Worm (Caenorhabditis elegans): ENCODE data around the gene nhx-9.

nhx-9 gene

ce11 chrIV:11938554-11938953 is 7.9 kb downstream of the nhx-9 start:
- TF ChIP-seq pat-9 (tag; optimal IDR thresholded peaks at IDR 0.05), result no peak
- TF ChIP-seq elt-4 (tag; optimal IDR thresholded peaks at IDR 0.05), result no peak
- no peak for TF ChIP-seq elt-2 (tag; optimal IDR thresholded peaks at IDR 0.05)
- no peak for TF ChIP-seq fkh-10 (GFP tag; optimal IDR thresholded peaks at IDR 0.05)
- TF ChIP-seq eyg-1 (tag; optimal IDR thresholded peaks at IDR 0.05), result no peak
- no peak for TF ChIP-seq ceh-9 (tag; optimal IDR thresholded peaks at IDR 0.05)
- TF ChIP-seq Y22D7AL.16 (tag; optimal IDR thresholded peaks at IDR 0.05), result no peak
- no peak for TF ChIP-seq ttx-3 (tag; optimal IDR thresholded peaks at IDR 0.05)

DNA sequence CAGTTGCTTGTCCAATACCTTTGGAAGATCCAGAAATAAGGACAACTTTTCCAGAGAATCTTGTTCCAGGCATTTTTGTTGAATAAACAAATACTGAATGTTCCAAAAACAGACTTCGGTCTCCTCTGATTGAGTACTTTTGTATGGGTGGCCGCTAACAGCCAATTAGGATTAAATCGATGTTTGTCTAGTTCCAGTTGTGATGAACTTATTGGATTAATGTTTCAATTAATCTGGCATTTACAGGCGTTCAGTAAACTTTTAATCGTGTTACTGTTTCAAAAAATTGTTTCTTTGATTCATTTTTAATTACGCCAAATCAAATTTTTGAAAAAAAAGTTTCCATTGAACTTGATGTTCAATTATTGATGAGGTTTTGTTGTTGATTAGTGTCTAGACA is 11.6 kb downstream of the nhx-9 start, which contains the start of gene ZK829.1:
TSS of gene ZK829.1 (minus strand) at position 101 of the 400 bp plus-strand sequence.
- no peak for TF ChIP-seq nfya-1 (tag; optimal IDR thresholded peaks at IDR 0.05)
- TF ChIP-seq elt-2 (tag; optimal IDR thresholded peaks at IDR 0.05), result no peak
- no peak for TF ChIP-seq zip-5 (tag; optimal IDR thresholded peaks at IDR 0.05)
- TF ChIP-seq rnt-1 (tag; optimal IDR thresholded peaks at IDR 0.05), result no peak
- no peak for TF ChIP-seq unc-86 (tag; optimal IDR thresholded peaks at IDR 0.05)
- TF ChIP-seq ceh-18 (tag; optimal IDR thresholded peaks at IDR 0.05), result no peak
- no peak for TF ChIP-seq unc-55 (GFP tag; optimal IDR thresholded peaks at IDR 0.05)
- TF ChIP-seq elt-4 (tag; optimal IDR thresholded peaks at IDR 0.05), result no peak
- TF ChIP-seq che-1 (tag; optimal IDR thresholded peaks at IDR 0.05), result no peak
- TF ChIP-seq pag-3 (tag; optimal IDR thresholded peaks at IDR 0.05; ENCODE audit: borderline replicate concordance), result no peak
- no peak for TF ChIP-seq unc-3 (GFP tag; conservative IDR thresholded peaks at IDR 0.05)
- TF ChIP-seq unc-3 (tag; optimal IDR thresholded peaks at IDR 0.05), result no peak
- TF ChIP-seq hlh-15 (tag; optimal IDR thresholded peaks at IDR 0.05), result no peak
- no peak for TF ChIP-seq ceh-34 (tag; optimal IDR thresholded peaks at IDR 0.05)
- no peak for TF ChIP-seq ceh-30 (tag; optimal IDR thresholded peaks at IDR 0.05)
- TF ChIP-seq fkh-6 (tag; optimal IDR thresholded peaks at IDR 0.05), result no peak
- TF ChIP-seq ama-1 (optimal IDR thresholded peaks at IDR 0.05), result no peak
- no peak for TF ChIP-seq nhr-11 (tag; optimal IDR thresholded peaks at IDR 0.05)

- no peak for TF ChIP-seq syd-9 (tag; optimal IDR thresholded peaks at IDR 0.05)
- no peak for TF ChIP-seq hlh-13 (GFP tag; optimal IDR thresholded peaks at IDR 0.05)
- no peak for TF ChIP-seq zip-5 (tag; optimal IDR thresholded peaks at IDR 0.05)
- TF ChIP-seq unc-86 (tag; optimal IDR thresholded peaks at IDR 0.05), result no peak
- no peak for TF ChIP-seq elt-4 (tag; optimal IDR thresholded peaks at IDR 0.05)
- no peak for TF ChIP-seq ztf-16 (tag; optimal IDR thresholded peaks at IDR 0.05)
- no peak for TF ChIP-seq ceh-22 (tag; optimal IDR thresholded peaks at IDR 0.05)
- TF ChIP-seq nhr-11 (tag; optimal IDR thresholded peaks at IDR 0.05), result no peak
- no peak for TF ChIP-seq lim-6 (tag; optimal IDR thresholded peaks at IDR 0.05)
- TF ChIP-seq hlh-15 (tag; optimal IDR thresholded peaks at IDR 0.05), result no peak
- no peak for TF ChIP-seq hlh-8 (tag; optimal IDR thresholded peaks at IDR 0.05)
- no peak for TF ChIP-seq hlh-30 (tag; optimal IDR thresholded peaks at IDR 0.05; ENCODE audit: insufficient read depth)
- TF ChIP-seq ahr-1 (tag; optimal IDR thresholded peaks at IDR 0.05), result no peak
- TF ChIP-seq lin-11 (tag; optimal IDR thresholded peaks at IDR 0.05), result no peak
- TF ChIP-seq K02D7.2 (tag; optimal IDR thresholded peaks at IDR 0.05), result no peak
- TF ChIP-seq hlh-6 (tag; optimal IDR thresholded peaks at IDR 0.05), result no peak
Measured at ce11 chrIV:11945621-11946020, 14.9 kb downstream of the nhx-9 start, which contains the start of gene ZK829.3. ZK829.3 (minus strand) TSS chrIV:11945721.

DNA sequence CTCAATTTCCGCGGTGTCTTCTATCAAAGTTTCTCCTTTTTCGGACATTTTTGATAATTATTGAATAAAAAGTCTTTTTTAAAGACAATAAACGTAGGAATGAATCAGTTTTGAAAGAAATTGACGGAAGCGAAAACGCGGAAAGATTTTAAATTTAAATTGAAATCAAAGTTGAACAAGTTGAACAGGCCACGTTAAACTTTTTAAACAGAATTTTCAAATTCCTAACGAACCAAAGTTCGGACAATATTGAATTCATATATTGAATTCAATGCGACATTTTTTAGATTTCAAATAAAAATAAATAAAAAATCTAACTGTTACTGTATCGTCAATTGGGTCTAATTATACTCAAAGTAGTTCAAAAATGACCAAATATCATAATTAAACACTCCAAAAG is 19.0 kb downstream of the nhx-9 start, which contains the start of gene hdl-1:
TSS of gene hdl-1 (minus strand) at position 101 of the 400 bp plus-strand sequence.
- TF ChIP-seq unc-86 (tag; optimal IDR thresholded peaks at IDR 0.05) (no peak), pat-9 (tag; optimal IDR thresholded peaks at IDR 0.05) (no peak), lin-11 (tag; optimal IDR thresholded peaks at IDR 0.05) (no peak), sox-2 (GFP tag; IDR thresholded peaks at IDR 0.05) (no peak)

DNA sequence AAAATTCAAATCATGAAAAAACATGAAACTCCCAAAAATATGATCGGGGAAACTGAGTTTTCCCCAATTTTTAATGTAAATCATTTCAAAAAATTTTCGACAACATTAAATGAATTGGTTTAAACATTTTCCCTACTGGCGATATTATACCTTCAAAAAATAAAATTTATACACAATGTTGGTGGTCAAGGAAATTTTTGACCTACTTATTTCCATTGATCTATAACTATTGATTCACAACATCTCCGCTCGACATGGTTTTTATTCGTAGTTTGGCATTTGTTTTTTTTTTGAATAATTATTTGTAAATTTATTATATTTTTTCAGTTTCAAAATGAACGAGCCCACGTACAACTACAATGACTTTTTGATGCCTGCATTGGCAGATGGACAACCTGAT is 19.6 kb downstream of the nhx-9 start, which contains the start of gene tbx-36:
TSS of gene tbx-36 (plus strand) at position 301 of the 400 bp plus-strand sequence.
- TF ChIP-seq ceh-45 (GFP tag; IDR thresholded peaks at IDR 0.05) (no peak), pha-4 (tag; optimal IDR thresholded peaks at IDR 0.05) (no peak), zip-5 (tag; optimal IDR thresholded peaks at IDR 0.05) (no peak), dmd-4 (tag; optimal IDR thresholded peaks at IDR 0.05; ENCODE audit: borderline replicate concordance) (no peak), T23F11.4 (GFP tag; optimal IDR thresholded peaks at IDR 0.05) (no peak), mec-3 (tag; optimal IDR thresholded peaks at IDR 0.05; ENCODE audit: borderline replicate concordance) (no peak), ceh-19 (GFP tag; optimal IDR thresholded peaks at IDR 0.05) (no peak), pha-2 (tag; optimal IDR thresholded peaks at IDR 0.05) (no peak), hlh-8 (tag; optimal IDR thresholded peaks at IDR 0.05) (no peak)
